Worm (Caenorhabditis elegans) whole organism, L2 larva: ENCODE data around the gene F54H5.2.

ENCODE experiments used
- ama-1 ChIP-seq: fragments of 150-350 bp; optimal IDR thresholded peaks from 2 replicates; lab custom pipeline; 2018; ENCODE audit warnings: inconsistent platforms
- ceh-82 ChIP-seq: fragments of 150-350 bp; optimal IDR thresholded peaks from 2 replicates; lab custom pipeline; 2014; ENCODE audit warnings: missing biosample characterization, missing genetic modification characterization
- egl-27 ChIP-seq: sonication (generic microtip); optimal IDR thresholded peaks from 3 replicates; lab custom pipeline; 2017; ENCODE audit warnings: missing biosample characterization, missing genetic modification reagents, missing genetic modification characterization
- elt-1 ChIP-seq: fragments of 150-350 bp; optimal IDR thresholded peaks from 2 replicates; lab custom pipeline; 2014; ENCODE audit warnings: missing biosample characterization, missing genetic modification characterization
- mab-5 ChIP-seq: fragments of 150-350 bp; optimal IDR thresholded peaks from 2 replicates; lab custom pipeline; 2014; ENCODE audit warnings: missing biosample characterization, missing genetic modification characterization
- nhr-11 ChIP-seq: fragments of 150-350 bp; optimal IDR thresholded peaks from 2 replicates; lab custom pipeline; 2014; ENCODE audit warnings: missing biosample characterization, missing genetic modification characterization
- nhr-129 ChIP-seq: fragments of 150-350 bp; optimal IDR thresholded peaks from 2 replicates; lab custom pipeline; 2014; ENCODE audit warnings: missing biosample characterization, missing genetic modification characterization
- nhr-21 ChIP-seq: fragments of 150-350 bp; optimal IDR thresholded peaks from 2 replicates; lab custom pipeline; 2014; ENCODE audit warnings: missing biosample characterization, missing genetic modification characterization
- nhr-25 ChIP-seq: fragments of 150-350 bp; sonication (generic microtip); optimal IDR thresholded peaks from 3 replicates; lab custom pipeline; 2014; ENCODE audit warnings: missing biosample characterization, missing genetic modification characterization
- nhr-77 ChIP-seq: fragments of 150-350 bp; optimal IDR thresholded peaks from 2 replicates; lab custom pipeline; 2014; ENCODE audit warnings: missing biosample characterization, missing genetic modification characterization
- skn-1 ChIP-seq: sonication (generic microtip); optimal IDR thresholded peaks from 2 replicates; lab custom pipeline; 2017; ENCODE audit warnings: missing biosample characterization, missing genetic modification characterization
- unc-55 ChIP-seq: fragments of 150-350 bp; sonication (generic microtip); optimal IDR thresholded peaks from 3 replicates; lab custom pipeline; 2014; ENCODE audit warnings: missing biosample characterization, missing genetic modification reagents, missing genetic modification characterization

DNA sequence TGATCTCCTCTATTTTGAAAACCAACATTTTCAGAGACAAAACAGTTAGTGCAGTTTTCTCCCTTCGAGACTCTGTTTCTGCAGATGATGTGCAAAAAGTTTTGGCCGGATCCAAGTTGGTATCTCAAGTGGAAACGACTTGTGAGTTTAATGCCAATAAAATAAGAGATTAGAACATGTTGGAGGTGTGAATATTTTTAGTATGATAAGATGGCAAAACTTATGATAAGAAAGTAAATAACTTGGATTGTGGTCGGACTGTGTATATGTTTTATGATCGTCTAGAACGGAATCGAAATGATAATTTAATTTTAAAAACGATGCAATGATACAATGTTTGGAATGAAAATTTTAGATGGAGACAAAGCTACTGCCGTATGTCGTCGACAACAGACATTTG is 4.7 kb downstream of the F54H5.2 start:
- TF ChIP-seq ceh-82 (tag; lab: Kevin White, UChicago) (no peak), elt-1 (tag; lab: Kevin White, UChicago) (no peak), unc-55 (GFP tag; lab: Kevin White, UChicago) (no peak), egl-27 (no peak), skn-1 (tag; lab: Kevin White, UChicago) (no peak), nhr-11 (tag; lab: Kevin White, UChicago) (no peak), mab-5 (tag; lab: Kevin White, UChicago) (no peak), nhr-77 (no peak), nhr-25 (tag; lab: Kevin White, UChicago) (no peak), nhr-129 (tag; lab: Kevin White, UChicago) (no peak), nhr-21 (tag; lab: Kevin White, UChicago) (no peak), ama-1 (no peak)
